Fruit fly (Drosophila melanogaster): ENCODE results near the gene Gr8a.

dm6 chrX:9243417-9243884 lies 16.5 kb downstream of the Gr8a start, which contains the start of the genes mxc and Larp7:
- TF ChIP-seq B-H1 (GFP tag; IDR thresholded peaks at IDR 0.05) (no peak), Opbp (GFP tag; IDR thresholded peaks at IDR 0.05; ENCODE audit: partially characterized antibody) (peak; percentile 71; the same call in 2 of the 3 replicates), pho (GFP tag; optimal IDR thresholded peaks at IDR 0.05) (peak; percentile 70), CG16779 (GFP tag; IDR thresholded peaks at IDR 0.05) (no peak), CG31365 (tag; optimal IDR thresholded peaks at IDR 0.05) (no peak), pb (GFP tag; optimal IDR thresholded peaks at IDR 0.05) (peak; percentile 0), CG1603 (tag; optimal IDR thresholded peaks at IDR 0.05) (no peak), CG2116 (GFP tag; optimal IDR thresholded peaks at IDR 0.05) (peak; percentile 71), Neu2 (GFP tag; optimal IDR thresholded peaks at IDR 0.05; ENCODE audit: borderline replicate concordance) (no peak), bab2 (GFP tag; optimal IDR thresholded peaks at IDR 0.05) (peak; percentile 59), ato (GFP tag; IDR thresholded peaks at IDR 0.05; ENCODE audit: partially characterized antibody) (no peak)

Measured in whole organism, embryonic.